Fruit fly (Drosophila melanogaster): ENCODE results near the gene CG5274.

The CG5274 gene

DNA sequence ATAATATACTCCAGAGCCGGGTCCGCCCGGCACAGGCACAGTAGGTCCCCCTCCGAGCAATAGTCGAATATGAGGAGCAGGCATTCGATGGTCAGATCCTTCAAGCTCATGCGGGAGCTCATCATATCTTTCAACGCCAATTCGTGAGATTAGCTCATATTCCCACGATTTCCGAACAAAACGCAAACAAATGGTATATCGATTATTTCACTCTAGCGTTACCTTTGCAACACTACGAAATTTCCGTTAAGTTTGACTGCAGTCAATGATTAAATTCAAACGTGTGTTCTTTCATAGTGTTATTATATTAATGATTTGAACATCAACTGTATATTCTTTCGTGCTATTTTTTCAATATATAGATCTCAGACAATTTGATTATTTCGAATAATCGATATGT is 34.1 kb downstream of the CG5274 start, which contains the start of gene CG33969:
Gene CG33969 (minus strand): TSS at position 197 of the 400 bp plus-strand sequence.
- TF ChIP-seq EcR (GFP tag; optimal IDR thresholded peaks at IDR 0.05) (no peak), CG8478 (optimal IDR thresholded peaks at IDR 0.05) (no peak), usp (GFP tag; optimal IDR thresholded peaks at IDR 0.05) (no peak), Dll (optimal IDR thresholded peaks at IDR 0.05) (no peak), psq (optimal IDR thresholded peaks at IDR 0.05) (no peak), pan (optimal IDR thresholded peaks at IDR 0.05) (no peak)

- TF ChIP-seq CG8478 (optimal IDR thresholded peaks at IDR 0.05) (no peak), usp (GFP tag; optimal IDR thresholded peaks at IDR 0.05) (no peak), Dll (optimal IDR thresholded peaks at IDR 0.05) (no peak), pan (optimal IDR thresholded peaks at IDR 0.05) (no peak), psq (optimal IDR thresholded peaks at IDR 0.05) (no peak), EcR (GFP tag; optimal IDR thresholded peaks at IDR 0.05) (no peak)
Observed at dm6 chr3L:20388983-20389382, 38.5 kb downstream of the CG5274 start.

DNA sequence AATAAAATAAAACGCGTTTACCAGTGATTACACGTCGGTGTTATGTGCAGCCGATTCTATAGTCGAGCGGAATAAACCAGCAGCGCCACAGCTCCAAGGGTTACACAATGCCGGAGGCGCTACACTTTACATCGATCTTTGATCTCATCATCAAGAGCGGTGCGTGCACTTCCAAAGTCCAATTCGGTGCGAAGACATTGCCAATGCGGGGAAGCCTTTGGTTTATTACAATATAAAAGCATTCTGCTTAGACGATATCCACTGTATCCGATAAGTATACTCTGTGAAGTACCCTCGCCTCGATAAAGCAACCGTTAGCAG is 39.7 kb downstream of the CG5274 start:
- TF ChIP-seq psq (optimal IDR thresholded peaks at IDR 0.05) (no peak), pan (optimal IDR thresholded peaks at IDR 0.05) (no peak), Dll (optimal IDR thresholded peaks at IDR 0.05) (no peak), EcR (GFP tag; optimal IDR thresholded peaks at IDR 0.05) (no peak), usp (GFP tag; optimal IDR thresholded peaks at IDR 0.05) (no peak)

- TF ChIP-seq pan (optimal IDR thresholded peaks at IDR 0.05) (no peak), psq (optimal IDR thresholded peaks at IDR 0.05) (no peak), usp (GFP tag; optimal IDR thresholded peaks at IDR 0.05) (no peak), Dll (optimal IDR thresholded peaks at IDR 0.05) (no peak), CG8478 (optimal IDR thresholded peaks at IDR 0.05) (no peak), EcR (GFP tag; optimal IDR thresholded peaks at IDR 0.05) (no peak)
Observed at dm6 chr3L:20387038-20387842, 40.2 kb downstream of the CG5274 start.

- TF ChIP-seq psq (optimal IDR thresholded peaks at IDR 0.05) (no peak), EcR (GFP tag; optimal IDR thresholded peaks at IDR 0.05) (no peak), Dll (optimal IDR thresholded peaks at IDR 0.05) (no peak), pan (optimal IDR thresholded peaks at IDR 0.05) (no peak), CG8478 (optimal IDR thresholded peaks at IDR 0.05) (no peak), usp (GFP tag; optimal IDR thresholded peaks at IDR 0.05) (no peak)
Observed at dm6 chr3L:20385969-20386370, 41.5 kb downstream of the CG5274 start.

DNA sequence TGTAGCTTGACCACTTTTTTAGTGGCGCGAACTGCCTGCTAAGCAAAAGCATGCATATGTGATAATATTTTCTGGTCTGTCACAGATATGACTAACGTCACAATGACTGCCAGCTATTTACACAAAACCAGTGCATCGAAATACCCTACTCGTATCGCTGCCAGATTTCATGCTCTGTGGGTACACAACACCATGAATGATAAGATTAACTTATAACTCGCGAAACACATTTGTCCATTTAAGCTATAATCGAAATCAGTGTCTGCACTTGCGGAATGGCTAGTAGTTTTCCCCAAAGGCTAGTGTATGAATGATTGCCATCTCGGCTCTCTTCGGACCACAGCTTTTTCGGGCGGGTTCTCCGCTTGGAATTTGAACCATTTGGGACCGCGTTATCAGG is 42.1 kb downstream of the CG5274 start:
- no peak for TF ChIP-seq psq (optimal IDR thresholded peaks at IDR 0.05)
- no peak for TF ChIP-seq usp (GFP tag; optimal IDR thresholded peaks at IDR 0.05)
- TF ChIP-seq EcR (GFP tag; optimal IDR thresholded peaks at IDR 0.05): no peak
- TF ChIP-seq pan (optimal IDR thresholded peaks at IDR 0.05): no peak
- no peak for TF ChIP-seq CG8478 (optimal IDR thresholded peaks at IDR 0.05)
- TF ChIP-seq Dll (optimal IDR thresholded peaks at IDR 0.05): no peak

DNA sequence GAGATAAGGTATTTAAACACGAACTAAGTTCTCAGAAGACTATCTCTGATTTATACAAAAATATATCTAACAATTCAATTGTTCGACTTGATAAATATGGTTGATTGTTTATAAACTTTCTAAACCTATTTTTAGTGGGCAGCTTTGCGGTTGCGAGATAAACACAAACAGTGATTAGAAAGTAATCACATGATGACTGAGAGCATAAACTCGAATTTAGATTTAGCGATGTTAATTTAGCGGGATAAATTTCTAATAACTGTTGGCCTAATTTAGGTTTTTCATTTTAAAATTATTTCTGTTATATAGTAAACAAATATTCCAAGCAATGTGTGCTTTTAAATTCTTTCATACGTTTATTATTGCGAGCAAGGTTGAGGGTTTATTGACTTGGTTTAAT is 42.5 kb downstream of the CG5274 start:
- TF ChIP-seq CG8478 (optimal IDR thresholded peaks at IDR 0.05) (no peak), usp (GFP tag; optimal IDR thresholded peaks at IDR 0.05) (no peak)

DNA sequence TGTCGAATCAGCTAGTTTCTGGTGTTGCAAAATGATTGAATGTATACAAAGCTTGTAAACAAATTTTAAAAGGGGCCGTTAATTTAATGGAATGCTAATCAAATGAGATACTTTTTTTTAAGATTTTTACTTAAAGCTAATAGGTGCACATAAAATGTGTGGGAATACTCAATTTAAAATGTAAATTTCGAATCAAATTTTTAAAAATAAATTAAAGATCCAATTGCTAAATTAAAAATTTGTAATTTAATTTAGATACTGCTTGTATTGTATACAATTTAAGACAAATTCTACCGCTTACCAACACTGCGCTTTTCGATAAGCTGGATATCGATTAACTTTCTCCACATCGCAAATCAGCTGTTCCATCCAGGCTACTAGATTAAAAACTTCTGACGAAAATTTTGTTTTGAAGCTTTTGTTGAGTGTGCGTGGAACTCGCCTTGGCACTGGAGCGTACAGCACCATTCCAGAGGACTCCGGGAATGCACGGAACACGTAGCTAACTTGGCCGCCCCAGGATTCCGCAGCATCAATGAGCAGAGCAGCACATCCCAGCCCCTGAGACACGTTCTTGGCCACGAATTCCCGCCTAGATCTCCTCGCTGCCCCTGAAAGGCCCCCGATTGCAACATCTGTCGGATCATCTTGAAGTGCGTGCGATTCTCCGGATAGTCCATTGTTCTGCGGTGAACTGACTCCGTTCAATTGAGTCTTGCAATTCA is 43.2 kb downstream of the CG5274 start, which contains the start of the genes CG5498 and fbl:
Gene CG5498 (minus strand): TSS at position 24 of the 725 bp plus-strand sequence.
Gene fbl (plus strand): TSS at position 344 of the 725 bp plus-strand sequence.
- no peak for TF ChIP-seq psq (optimal IDR thresholded peaks at IDR 0.05)
- no peak for TF ChIP-seq usp (GFP tag; optimal IDR thresholded peaks at IDR 0.05)
- no peak for TF ChIP-seq CG8478 (optimal IDR thresholded peaks at IDR 0.05)
- TF ChIP-seq EcR (GFP tag; optimal IDR thresholded peaks at IDR 0.05): no peak
- TF ChIP-seq Dll (optimal IDR thresholded peaks at IDR 0.05): no peak
- no peak for TF ChIP-seq pan (optimal IDR thresholded peaks at IDR 0.05)

- TF ChIP-seq EcR (GFP tag; optimal IDR thresholded peaks at IDR 0.05) (no peak), pan (optimal IDR thresholded peaks at IDR 0.05) (no peak), psq (optimal IDR thresholded peaks at IDR 0.05) (no peak), usp (GFP tag; optimal IDR thresholded peaks at IDR 0.05) (no peak), Dll (optimal IDR thresholded peaks at IDR 0.05) (no peak), CG8478 (optimal IDR thresholded peaks at IDR 0.05) (no peak)
Observed at dm6 chr3L:20379496-20379895, 48.0 kb downstream of the CG5274 start.

DNA sequence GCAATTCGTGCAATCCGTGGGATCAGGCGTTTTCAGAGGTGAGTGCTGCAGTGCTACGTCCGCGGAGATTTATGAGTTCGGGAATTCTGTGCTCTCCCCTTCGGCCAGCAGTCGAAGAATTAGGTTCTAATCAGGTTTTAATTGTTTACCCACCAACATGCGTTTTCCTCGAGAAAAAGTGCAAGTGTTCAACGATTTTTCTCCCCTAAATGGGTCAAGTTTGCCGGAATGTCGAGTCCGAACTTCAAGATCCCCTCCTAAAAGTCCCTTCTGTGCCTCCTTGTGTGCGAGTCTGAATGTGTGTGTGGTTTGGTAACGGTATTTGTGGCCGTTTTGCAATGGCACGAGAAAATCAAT is 50.9 kb downstream of the CG5274 start:
- TF ChIP-seq psq (optimal IDR thresholded peaks at IDR 0.05): no peak
- TF ChIP-seq pan (optimal IDR thresholded peaks at IDR 0.05): no peak
- no peak for TF ChIP-seq CG8478 (optimal IDR thresholded peaks at IDR 0.05)
- TF ChIP-seq EcR (GFP tag; optimal IDR thresholded peaks at IDR 0.05): no peak
- no peak for TF ChIP-seq Dll (optimal IDR thresholded peaks at IDR 0.05)
- no peak for TF ChIP-seq usp (GFP tag; optimal IDR thresholded peaks at IDR 0.05)
